Worm (Caenorhabditis elegans) whole organism, L3 larva: ENCODE data around the gene txt-3.

ENCODE experiments used
- ZK546.5 ChIP-seq: sonication (generic microtip); optimal IDR thresholded peaks from 2 replicates; lab custom pipeline; 2017; ENCODE audit warnings: missing biosample characterization, missing genetic modification characterization
- aly-2 ChIP-seq: fragments of 150-350 bp; optimal IDR thresholded peaks from 2 replicates; lab custom pipeline; 2014; ENCODE audit warnings: missing biosample characterization, missing genetic modification characterization
- nhr-11 ChIP-seq: fragments of 150-350 bp; optimal IDR thresholded peaks from 2 replicates; lab custom pipeline; 2014; ENCODE audit warnings: missing biosample characterization, missing genetic modification characterization
- pqm-1 ChIP-seq: fragments of 150-350 bp; optimal IDR thresholded peaks from 2 replicates; lab custom pipeline; 2017; ENCODE audit warnings: missing biosample characterization, missing genetic modification characterization, inconsistent platforms

- TF ChIP-seq pqm-1 (tag; lab: Kevin White, UChicago) (no peak), aly-2 (tag; lab: Kevin White, UChicago) (no peak), ZK546.5 (tag; lab: Kevin White, UChicago) (no peak), nhr-11 (no peak)
Measured at ce11 chrIV:4934103-4934502, 29.7 kb upstream of the txt-3 start, which contains the start of gene str-153.
